ENCODE assay signal across 1 fruit fly cellular context in the genomic region with DNA sequence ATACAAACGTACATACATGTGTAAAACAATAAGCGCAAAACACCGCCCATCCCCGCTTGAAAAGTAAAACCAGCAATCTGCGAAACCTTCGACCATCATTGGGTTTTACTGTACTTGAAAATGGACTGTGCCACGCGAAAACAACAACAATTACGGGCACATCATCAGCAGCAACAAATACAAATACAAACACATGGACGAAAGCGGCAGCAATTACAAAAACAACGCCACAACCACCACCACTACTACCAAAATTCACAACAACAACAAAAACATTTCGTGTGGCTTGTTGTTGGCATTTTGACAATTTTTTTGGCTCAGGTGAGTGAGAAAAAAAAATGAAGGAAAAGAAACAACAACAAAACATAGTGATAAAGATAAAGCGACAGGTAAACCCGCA.
A peak's percentile ranks its signal among the peaks of the same experiment; 100 is the strongest.
TF ChIP-seq lines count a peak whose summit lies in the region.

No protein-coding gene starts in this region.

TF ChIP-seq in whole organism, embryonic, 481 proteins besides CTCF, POLR2A, EP300 and RAD21 (continued from another document):
- peak; percentile 24 for TF ChIP-seq CG8924 (tag; optimal IDR thresholded peaks at IDR 0.05; lab: Kevin White, UChicago)
- TF ChIP-seq Deaf1 (tag; optimal IDR thresholded peaks at IDR 0.05; lab: Kevin White, UChicago) = no peak
- TF ChIP-seq repo (GFP tag; optimal IDR thresholded peaks at IDR 0.05; lab: Kevin White, UChicago) = no peak
- TF ChIP-seq Ets65A (GFP tag; lab: Kevin White, UChicago) = no peak
- TF ChIP-seq eve (GFP tag; optimal IDR thresholded peaks at IDR 0.05; lab: Kevin White, UChicago) = peak in 1 of 2 experiments; percentile 65
- TF ChIP-seq CG30403 (GFP tag; optimal IDR thresholded peaks at IDR 0.05; lab: Kevin White, UChicago) = no peak
- TF ChIP-seq zen (tag; optimal IDR thresholded peaks at IDR 0.05; lab: Kevin White, UChicago) = peak; percentile 20
- TF ChIP-seq CG14014 (GFP tag; IDR thresholded peaks at IDR 0.05; lab: Robert Waterston, UW) = no peak
- no peak for TF ChIP-seq CG15011 (GFP tag; optimal IDR thresholded peaks at IDR 0.05; lab: Kevin White, UChicago)
- TF ChIP-seq CG7372 (GFP tag; IDR thresholded peaks at IDR 0.05; lab: Robert Waterston, UW) = no peak
- no peak for TF ChIP-seq dan (GFP tag; IDR thresholded peaks at IDR 0.05; lab: Robert Waterston, UW)
- TF ChIP-seq Ravus (GFP tag; IDR thresholded peaks at IDR 0.05; lab: Robert Waterston, UW) = no peak
- TF ChIP-seq CG6813 (GFP tag; optimal IDR thresholded peaks at IDR 0.05; lab: Kevin White, UChicago) = no peak
- TF ChIP-seq bigmax (GFP tag; optimal IDR thresholded peaks at IDR 0.05; lab: Kevin White, UChicago) = no peak
- no peak for TF ChIP-seq crol (GFP tag; IDR thresholded peaks at IDR 0.05; lab: Robert Waterston, UW)
- TF ChIP-seq psq (GFP tag; optimal IDR thresholded peaks at IDR 0.05; lab: Kevin White, UChicago) = no peak
- no peak for TF ChIP-seq CG2889 (GFP tag; IDR thresholded peaks at IDR 0.05; lab: Robert Waterston, UW)
- TF ChIP-seq crc (GFP tag; optimal IDR thresholded peaks at IDR 0.05; lab: Kevin White, UChicago) = no peak
- TF ChIP-seq odd (GFP tag; optimal IDR thresholded peaks at IDR 0.05; lab: Kevin White, UChicago) = no peak
- no peak for TF ChIP-seq CG13123 (GFP tag; optimal IDR thresholded peaks at IDR 0.05; lab: Kevin White, UChicago)
- TF ChIP-seq Atf-2 (GFP tag; optimal IDR thresholded peaks at IDR 0.05; lab: Kevin White, UChicago) = no peak
- TF ChIP-seq mld (GFP tag; IDR thresholded peaks at IDR 0.05; lab: Robert Waterston, UW; ENCODE audit: partially characterized antibody) = no peak
- no peak for TF ChIP-seq Max (GFP tag; optimal IDR thresholded peaks at IDR 0.05; lab: Kevin White, UChicago)
- TF ChIP-seq E2f2 (GFP tag; IDR thresholded peaks at IDR 0.05; lab: Robert Waterston, UW) = no peak
- no peak for TF ChIP-seq jumu (GFP tag; optimal IDR thresholded peaks at IDR 0.05; lab: Kevin White, UChicago)
- no peak for TF ChIP-seq CG7357 (GFP tag; IDR thresholded peaks at IDR 0.05; lab: Robert Waterston, UW)
- no peak for TF ChIP-seq HLH4C (GFP tag; IDR thresholded peaks at IDR 0.05; lab: Robert Waterston, UW; ENCODE audit: partially characterized antibody)
- TF ChIP-seq nerfin-1 (tag; optimal IDR thresholded peaks at IDR 0.05; lab: Kevin White, UChicago) = no peak
- no peak for TF ChIP-seq nerfin-2 (GFP tag; IDR thresholded peaks at IDR 0.05; lab: Robert Waterston, UW; ENCODE audit: partially characterized antibody)
- no peak for TF ChIP-seq Doc3 (GFP tag; IDR thresholded peaks at IDR 0.05; lab: Robert Waterston, UW; ENCODE audit: partially characterized antibody)
- no peak for TF ChIP-seq C15 (GFP tag; IDR thresholded peaks at IDR 0.05; lab: Robert Waterston, UW)
- TF ChIP-seq CG18011 (GFP tag; optimal IDR thresholded peaks at IDR 0.05; lab: Kevin White, UChicago) = no peak
- TF ChIP-seq grau (tag; optimal IDR thresholded peaks at IDR 0.05; lab: Kevin White, UChicago) = peak; percentile 88
- no peak for TF ChIP-seq en (GFP tag; optimal IDR thresholded peaks at IDR 0.05; lab: Kevin White, UChicago)
- no peak for TF ChIP-seq CG15696 (tag; optimal IDR thresholded peaks at IDR 0.05; lab: Kevin White, UChicago)
- TF ChIP-seq Hr3 (GFP tag; optimal IDR thresholded peaks at IDR 0.05; lab: Kevin White, UChicago) = no peak
- no peak for TF ChIP-seq CG10209 (GFP tag; optimal IDR thresholded peaks at IDR 0.05; lab: Kevin White, UChicago)
- TF ChIP-seq MBD-R2 (GFP tag; IDR thresholded peaks at IDR 0.05; lab: Robert Waterston, UW) = no peak
- peak; percentile 44; the same call in 2 of the 3 replicates for TF ChIP-seq Aef1 (GFP tag; IDR thresholded peaks at IDR 0.05; lab: Robert Waterston, UW)
- TF ChIP-seq CG4820 (GFP tag; optimal IDR thresholded peaks at IDR 0.05; lab: Kevin White, UChicago) = no peak
- no peak for TF ChIP-seq cas (GFP tag; IDR thresholded peaks at IDR 0.05; lab: Robert Waterston, UW)
- TF ChIP-seq sim (GFP tag; IDR thresholded peaks at IDR 0.05; lab: Robert Waterston, UW) = no peak
- no peak for TF ChIP-seq CG7928 (GFP tag; optimal IDR thresholded peaks at IDR 0.05; lab: Kevin White, UChicago)
- peak; percentile 55; the same call in 1 of the 2 replicates for TF ChIP-seq CG32772 (GFP tag; IDR thresholded peaks at IDR 0.05; lab: Robert Waterston, UW)
- TF ChIP-seq CG34224 (GFP tag; IDR thresholded peaks at IDR 0.05; lab: Robert Waterston, UW; ENCODE audit: partially characterized antibody) = no peak
